Fruit fly (Drosophila melanogaster) whole organism, adult: ENCODE measurements around the gene Nedd8.

Experiments used
- CG14711 ChIP-seq: fragments of 200-800 bp; sonication (Bioruptor generic); optimal IDR thresholded peaks from 2 replicates; lab custom pipeline; 2018; ENCODE audit warnings: missing biosample characterization, mild to moderate bottlenecking, missing genetic modification characterization, moderate library complexity
- CG1620 ChIP-seq: fragments of 200-800 bp; sonication (Bioruptor generic); optimal IDR thresholded peaks from 2 replicates; lab custom pipeline; 2016; ENCODE audit warnings: missing biosample characterization, missing genetic modification characterization
- CG33017 ChIP-seq: fragments of 200-800 bp; sonication (Bioruptor generic); optimal IDR thresholded peaks from 2 replicates; lab custom pipeline; 2018; ENCODE audit warnings: missing biosample characterization, mild to moderate bottlenecking, missing genetic modification characterization, moderate library complexity
- CG5204 ChIP-seq: fragments of 200-800 bp; sonication (Bioruptor generic); optimal IDR thresholded peaks from 2 replicates; lab custom pipeline; 2016; ENCODE audit warnings: missing biosample characterization, missing genetic modification characterization
- CG7101 ChIP-seq: fragments of 200-800 bp; sonication (Bioruptor generic); optimal IDR thresholded peaks from 2 replicates; lab custom pipeline; 2018; ENCODE audit warnings: missing biosample characterization, mild to moderate bottlenecking, missing genetic modification characterization, moderate library complexity
- Clk ChIP-seq: fragments of 200-800 bp; sonication (Bioruptor generic); optimal IDR thresholded peaks from 2 replicates; lab custom pipeline; 2017; ENCODE audit warnings: missing biosample characterization, missing genetic modification characterization
- Crg-1 ChIP-seq: fragments of 200-800 bp; sonication (Bioruptor generic); optimal IDR thresholded peaks from 2 replicates; lab custom pipeline; 2016; ENCODE audit warnings: missing biosample characterization, missing genetic modification characterization
- Hr96 ChIP-seq: fragments of 200-800 bp; sonication (Bioruptor generic); optimal IDR thresholded peaks from 2 replicates; lab custom pipeline; 2016; ENCODE audit warnings: missing biosample characterization, missing genetic modification characterization
- bab1 ChIP-seq: fragments of 200-800 bp; sonication (Bioruptor generic); optimal IDR thresholded peaks from 3 replicates; lab custom pipeline; 2019; ENCODE audit warnings: missing biosample characterization, mild to moderate bottlenecking, missing genetic modification characterization, moderate library complexity
- cic ChIP-seq: fragments of 200-800 bp; sonication (Bioruptor generic); optimal IDR thresholded peaks from 2 replicates; lab custom pipeline; 2017; ENCODE audit warnings: missing biosample characterization, mild to moderate bottlenecking, missing genetic modification characterization, moderate library complexity
- cnc ChIP-seq, 2 experiments: fragments of >200 bp; optimal IDR thresholded peaks; 2 replicates each; lab custom pipeline; 2017
- kay ChIP-seq: fragments of 200-800 bp; sonication (Bioruptor generic); peaks from one replicate; lab custom pipeline; 2016; ENCODE audit warnings: missing biosample characterization, missing genetic modification characterization, borderline replicate concordance
- ovo ChIP-seq: fragments of 200-800 bp; sonication (Bioruptor generic); optimal IDR thresholded peaks from 2 replicates; lab custom pipeline; 2016; ENCODE audit warnings: missing biosample characterization, missing genetic modification characterization
- pad ChIP-seq: fragments of 200-800 bp; sonication (Bioruptor generic); optimal IDR thresholded peaks from 3 replicates; lab custom pipeline; 2017; ENCODE audit warnings: missing biosample characterization, missing genetic modification characterization, mild to moderate bottlenecking, moderate library complexity, missing genetic modification reagents
- tj ChIP-seq: fragments of 200-800 bp; sonication (Bioruptor generic); optimal IDR thresholded peaks from 3 replicates; lab custom pipeline; 2017; ENCODE audit warnings: missing biosample characterization, mild to moderate bottlenecking, missing genetic modification characterization, moderate library complexity
- toe ChIP-seq: fragments of 200-800 bp; sonication (Bioruptor generic); optimal IDR thresholded peaks from 2 replicates; lab custom pipeline; 2016; ENCODE audit warnings: missing biosample characterization, missing genetic modification characterization

Gene Nedd8

dm6 chr2L:18914829-18915228 lies 36.8 kb downstream of the Nedd8 start:
- TF ChIP-seq cic (GFP tag; lab: Kevin White, UChicago) (no peak), bab1 (GFP tag; lab: Kevin White, UChicago) (no peak), CG5204 (GFP tag; lab: Kevin White, UChicago) (no peak), pad (GFP tag; lab: Kevin White, UChicago) (no peak), CG1620 (GFP tag; lab: Kevin White, UChicago) (no peak), CG14711 (tag; lab: Kevin White, UChicago) (no peak), Crg-1 (GFP tag; lab: Kevin White, UChicago) (no peak), Hr96 (no peak), CG7101 (no peak), toe (no peak), kay (GFP tag; lab: Kevin White, UChicago) (no peak), Clk (no peak), tj (GFP tag; lab: Kevin White, UChicago) (no peak), cnc (optimal IDR thresholded peaks at IDR 0.05; lab: Kevin White, UChicago) (no peak), CG33017 (tag; lab: Kevin White, UChicago) (no peak)

DNA sequence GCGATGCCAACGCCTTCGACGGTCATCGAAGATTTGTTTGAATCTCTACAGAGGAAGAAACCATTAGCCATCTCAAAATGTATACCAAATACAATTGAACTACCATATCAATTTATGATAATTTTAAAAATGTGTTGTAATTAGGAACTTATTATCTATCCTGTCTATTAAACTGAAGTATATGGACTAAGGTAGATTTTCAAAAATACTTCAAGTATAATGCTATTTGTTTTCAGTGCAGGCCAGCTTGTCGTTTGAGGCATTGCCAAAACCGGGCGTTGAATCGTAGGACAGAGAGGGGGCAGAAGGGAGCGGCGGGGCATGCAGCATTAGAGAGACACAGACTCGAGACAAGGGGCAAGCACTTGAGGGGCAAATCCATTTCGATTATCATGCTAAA lies 44.1 kb downstream of the Nedd8 start:
- TF ChIP-seq CG14711 (tag; lab: Kevin White, UChicago) (no peak), bab1 (GFP tag; lab: Kevin White, UChicago) (no peak), cic (GFP tag; lab: Kevin White, UChicago) (no peak), ovo (no peak), tj (GFP tag; lab: Kevin White, UChicago) (no peak), CG5204 (GFP tag; lab: Kevin White, UChicago) (no peak), CG33017 (tag; lab: Kevin White, UChicago) (no peak), Crg-1 (GFP tag; lab: Kevin White, UChicago) (no peak)

DNA sequence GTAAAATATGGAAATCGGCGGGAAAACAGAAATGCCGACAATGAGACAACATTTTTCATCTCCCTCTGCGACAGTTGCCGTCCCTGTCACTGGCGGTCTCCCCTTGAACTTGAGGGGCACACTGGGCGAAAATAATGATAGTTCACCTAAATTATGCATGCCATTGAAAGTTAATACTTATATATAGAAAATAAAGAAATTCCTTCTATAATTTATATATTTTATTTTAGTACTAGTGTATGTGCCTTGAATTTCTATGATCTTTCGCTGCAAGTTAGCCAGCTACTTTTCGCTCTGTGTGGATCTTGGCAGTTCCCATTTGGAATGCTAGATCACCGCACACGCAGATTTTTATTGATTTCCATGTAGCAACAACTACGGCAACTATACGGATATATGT lies 45.0 kb downstream of the Nedd8 start:
- TF ChIP-seq CG33017 (tag; lab: Kevin White, UChicago) (no peak), bab1 (GFP tag; lab: Kevin White, UChicago) (no peak), CG7101 (no peak), cic (GFP tag; lab: Kevin White, UChicago) (no peak), Clk (no peak), Hr96 (no peak)
